Worm (Caenorhabditis elegans) whole organism, L3 larva: Measurements from ENCODE around the gene fox-1.

ENCODE experiments used
- ceh-28 ChIP-seq: fragments of 150-350 bp; optimal IDR thresholded peaks from 2 replicates; lab custom pipeline; 2014; ENCODE audit warnings: missing biosample characterization, missing genetic modification reagents, missing genetic modification characterization
- egl-27 ChIP-seq: sonication (generic microtip); optimal IDR thresholded peaks from 4 replicates; lab custom pipeline; 2017; ENCODE audit warnings: missing biosample characterization, missing genetic modification reagents, missing genetic modification characterization
- lin-39 ChIP-seq: fragments of 150-350 bp; optimal IDR thresholded peaks from 2 replicates; lab custom pipeline; 2018; ENCODE audit warnings: missing biosample characterization, missing genetic modification reagents, missing genetic modification characterization
- nhr-23 ChIP-seq: fragments of 150-350 bp; optimal IDR thresholded peaks from 2 replicates; lab custom pipeline; 2014; ENCODE audit warnings: missing biosample characterization, missing genetic modification reagents, missing genetic modification characterization
- nhr-25 ChIP-seq: sonication (generic microtip); optimal IDR thresholded peaks from 2 replicates; lab custom pipeline; 2017; ENCODE audit warnings: missing biosample characterization, missing genetic modification characterization
- nhr-76 ChIP-seq: fragments of 150-350 bp; sonication (generic microtip); optimal IDR thresholded peaks from 5 replicates; lab custom pipeline; 2014; ENCODE audit warnings: missing biosample characterization, missing genetic modification characterization
- pha-4 ChIP-seq: fragments of 150-350 bp; optimal IDR thresholded peaks from 2 replicates; lab custom pipeline; 2014; ENCODE audit warnings: missing biosample characterization, missing genetic modification reagents, missing genetic modification characterization
- pqm-1 ChIP-seq: fragments of 150-350 bp; optimal IDR thresholded peaks from 2 replicates; lab custom pipeline; 2017; ENCODE audit warnings: missing biosample characterization, missing genetic modification characterization, inconsistent platforms
- skn-1 ChIP-seq: fragments of 150-350 bp; optimal IDR thresholded peaks from 2 replicates; lab custom pipeline; 2014; ENCODE audit warnings: missing biosample characterization, missing genetic modification characterization
- snpc-4 ChIP-seq: fragments of 150-350 bp; optimal IDR thresholded peaks from 2 replicates; lab custom pipeline; 2014; ENCODE audit warnings: missing biosample characterization, missing genetic modification characterization
- zag-1 ChIP-seq: fragments of 150-350 bp; optimal IDR thresholded peaks from 2 replicates; lab custom pipeline; 2014; ENCODE audit warnings: missing biosample characterization, missing genetic modification characterization
- ztf-11 ChIP-seq: fragments of 150-350 bp; optimal IDR thresholded peaks from 2 replicates; lab custom pipeline; 2014; ENCODE audit warnings: missing biosample characterization, missing genetic modification characterization

ce11 chrX:2478823-2479222 is 19.1 kb upstream of the fox-1 start, which contains the start of gene K02E10.5:
- TF ChIP-seq nhr-23 (tag; lab: Kevin White, UChicago) (no peak), nhr-76 (tag; lab: Kevin White, UChicago) (no peak), snpc-4 (tag; lab: Kevin White, UChicago) (no peak), nhr-25 (no peak), ceh-28 (tag; lab: Kevin White, UChicago) (no peak), ztf-11 (tag; lab: Kevin White, UChicago) (no peak), lin-39 (tag; lab: Kevin White, UChicago) (no peak), skn-1 (tag; lab: Kevin White, UChicago) (no peak), zag-1 (no peak), pqm-1 (tag; lab: Kevin White, UChicago) (no peak), pha-4 (tag; lab: Kevin White, UChicago) (no peak), egl-27 (tag; lab: Kevin White, UChicago) (no peak)
